Worm (Caenorhabditis elegans) whole organism, L2 larva: ENCODE measurements around the gene D1054.1.

ENCODE experiments used
- F13H6.1 ChIP-seq: sonication (generic microtip); optimal IDR thresholded peaks from 2 replicates; lab custom pipeline; 2016; ENCODE audit warnings: missing genetic modification characterization, missing compliant biosample characterization
- R02D3.7 ChIP-seq: fragments of 150-350 bp; optimal IDR thresholded peaks from 2 replicates; lab custom pipeline; 2014; ENCODE audit warnings: missing biosample characterization, missing genetic modification characterization
- Y55F3AM.14 ChIP-seq: fragments of 200-800 bp; sonication (Bioruptor generic); optimal IDR thresholded peaks from 2 replicates; lab custom pipeline; 2018; ENCODE audit warnings: mild to moderate bottlenecking, missing genetic modification characterization, missing compliant biosample characterization
- ZK546.5 ChIP-seq: sonication (generic microtip); optimal IDR thresholded peaks from 2 replicates; lab custom pipeline; 2017; ENCODE audit warnings: missing biosample characterization, missing genetic modification characterization
- aly-2 ChIP-seq: fragments of 150-350 bp; optimal IDR thresholded peaks from 2 replicates; lab custom pipeline; 2014; ENCODE audit warnings: missing biosample characterization, missing genetic modification characterization
- ama-1 ChIP-seq: fragments of 150-350 bp; optimal IDR thresholded peaks from 2 replicates; lab custom pipeline; 2018; ENCODE audit warnings: inconsistent platforms
- blmp-1 ChIP-seq: sonication (generic microtip); optimal IDR thresholded peaks from 2 replicates; lab custom pipeline; 2017; ENCODE audit warnings: missing genetic modification characterization, mild to moderate bottlenecking, missing compliant biosample characterization, antibody characterized with exemption, moderate library complexity; ENCODE audit not compliant: insufficient read depth
- ceh-16 ChIP-seq: fragments of 150-350 bp; optimal IDR thresholded peaks from 2 replicates; lab custom pipeline; 2014; ENCODE audit warnings: missing biosample characterization, missing genetic modification characterization
- ceh-82 ChIP-seq: fragments of 150-350 bp; optimal IDR thresholded peaks from 2 replicates; lab custom pipeline; 2014; ENCODE audit warnings: missing biosample characterization, missing genetic modification characterization
- crh-2 ChIP-seq: sonication (generic microtip); optimal IDR thresholded peaks from 2 replicates; lab custom pipeline; 2017; ENCODE audit warnings: missing biosample characterization, missing genetic modification characterization
- dmd-4 ChIP-seq: sonication (generic microtip); optimal IDR thresholded peaks from 2 replicates; lab custom pipeline; 2017; ENCODE audit warnings: missing biosample characterization, missing genetic modification characterization
- egl-27 ChIP-seq: sonication (generic microtip); optimal IDR thresholded peaks from 3 replicates; lab custom pipeline; 2017; ENCODE audit warnings: missing biosample characterization, missing genetic modification reagents, missing genetic modification characterization
- elt-1 ChIP-seq: fragments of 150-350 bp; optimal IDR thresholded peaks from 2 replicates; lab custom pipeline; 2014; ENCODE audit warnings: missing biosample characterization, missing genetic modification characterization
- elt-3 ChIP-seq: sonication (generic microtip); optimal IDR thresholded peaks from 2 replicates; lab custom pipeline; 2017; ENCODE audit warnings: missing biosample characterization, missing genetic modification characterization
- fos-1 ChIP-seq: fragments of 150-350 bp; optimal IDR thresholded peaks from 2 replicates; lab custom pipeline; 2014; ENCODE audit warnings: missing biosample characterization, missing genetic modification characterization
- gmeb-1 ChIP-seq: fragments of 150-350 bp; optimal IDR thresholded peaks from 2 replicates; lab custom pipeline; 2014; ENCODE audit warnings: missing biosample characterization, missing genetic modification characterization
- lin-13 ChIP-seq: fragments of 150-350 bp; optimal IDR thresholded peaks from 2 replicates; lab custom pipeline; 2014; ENCODE audit warnings: missing biosample characterization, missing genetic modification reagents, missing genetic modification characterization
- lsy-2 ChIP-seq, 2 experiments: fragments of 150-350 bp in 1 of 2; sonication (generic microtip) in 1 of 2; optimal IDR thresholded peaks; 2 replicates each; lab custom pipeline; 2014 to 2017; ENCODE audit warnings: missing biosample characterization in 2 of 2, missing genetic modification characterization in 2 of 2
- mab-5 ChIP-seq: fragments of 150-350 bp; optimal IDR thresholded peaks from 2 replicates; lab custom pipeline; 2014; ENCODE audit warnings: missing biosample characterization, missing genetic modification characterization
- mbf-1 ChIP-seq: sonication (generic microtip); optimal IDR thresholded peaks from 2 replicates; lab custom pipeline; 2017; ENCODE audit warnings: missing biosample characterization, missing genetic modification characterization
- mdl-1 ChIP-seq, 2 experiments: fragments of 150-350 bp in 1 of 2; sonication (generic microtip) in 1 of 2; optimal IDR thresholded peaks; 2 replicates each; lab custom pipeline; 2017; ENCODE audit warnings: missing biosample characterization in 2 of 2, missing genetic modification characterization in 2 of 2
- nhr-10 ChIP-seq: sonication (generic microtip); optimal IDR thresholded peaks from 2 replicates; lab custom pipeline; 2017; ENCODE audit warnings: missing biosample characterization, missing genetic modification characterization
- nhr-11 ChIP-seq: fragments of 150-350 bp; optimal IDR thresholded peaks from 2 replicates; lab custom pipeline; 2014; ENCODE audit warnings: missing biosample characterization, missing genetic modification characterization
- nhr-12 ChIP-seq: fragments of 150-350 bp; optimal IDR thresholded peaks from 2 replicates; lab custom pipeline; 2014; ENCODE audit warnings: missing biosample characterization, missing genetic modification characterization
- nhr-129 ChIP-seq: fragments of 150-350 bp; optimal IDR thresholded peaks from 2 replicates; lab custom pipeline; 2014; ENCODE audit warnings: missing biosample characterization, missing genetic modification characterization
- nhr-21 ChIP-seq: fragments of 150-350 bp; optimal IDR thresholded peaks from 2 replicates; lab custom pipeline; 2014; ENCODE audit warnings: missing biosample characterization, missing genetic modification characterization
- nhr-23 ChIP-seq: fragments of 150-350 bp; optimal IDR thresholded peaks from 2 replicates; lab custom pipeline; 2014; ENCODE audit warnings: missing biosample characterization, missing genetic modification reagents, missing genetic modification characterization
- nhr-237 ChIP-seq: fragments of 150-350 bp; optimal IDR thresholded peaks from 2 replicates; lab custom pipeline; 2014; ENCODE audit warnings: missing biosample characterization, missing genetic modification characterization
- nhr-25 ChIP-seq: fragments of 150-350 bp; sonication (generic microtip); optimal IDR thresholded peaks from 3 replicates; lab custom pipeline; 2014; ENCODE audit warnings: missing biosample characterization, missing genetic modification characterization
- nhr-6 ChIP-seq: fragments of 150-350 bp; optimal IDR thresholded peaks from 2 replicates; lab custom pipeline; 2014; ENCODE audit warnings: missing biosample characterization, missing genetic modification characterization
- peb-1 ChIP-seq: fragments of 150-350 bp; optimal IDR thresholded peaks from 2 replicates; lab custom pipeline; 2014; ENCODE audit warnings: missing biosample characterization, missing genetic modification characterization
- sem-4 ChIP-seq: fragments of 150-350 bp; optimal IDR thresholded peaks from 2 replicates; lab custom pipeline; 2014; ENCODE audit warnings: missing biosample characterization, missing genetic modification reagents, missing genetic modification characterization
- skn-1 ChIP-seq: sonication (generic microtip); optimal IDR thresholded peaks from 2 replicates; lab custom pipeline; 2017; ENCODE audit warnings: missing biosample characterization, missing genetic modification characterization
- sma-3 ChIP-seq: sonication (generic microtip); optimal IDR thresholded peaks from 2 replicates; lab custom pipeline; 2016; ENCODE audit warnings: missing genetic modification reagents, missing genetic modification characterization, missing compliant biosample characterization
- sma-9 ChIP-seq, 2 experiments: fragments of 150-350 bp in 1 of 2; sonication (generic microtip) in 1 of 2; optimal IDR thresholded peaks; 2 replicates each; lab custom pipeline; 2014 to 2016; ENCODE audit warnings: missing genetic modification characterization in 2 of 2, mild to moderate bottlenecking in 1 of 2, missing biosample characterization in 1 of 2, missing compliant biosample characterization in 1 of 2, missing genetic modification reagents in 1 of 2, moderate library complexity in 1 of 2
- snpc-4 ChIP-seq: fragments of 150-350 bp; optimal IDR thresholded peaks from 2 replicates; lab custom pipeline; 2014; ENCODE audit warnings: missing biosample characterization, missing genetic modification characterization
- unc-39 ChIP-seq: fragments of 150-350 bp; optimal IDR thresholded peaks from 2 replicates; lab custom pipeline; 2014; ENCODE audit warnings: missing biosample characterization, missing genetic modification characterization
- unc-55 ChIP-seq: fragments of 150-350 bp; sonication (generic microtip); optimal IDR thresholded peaks from 3 replicates; lab custom pipeline; 2014; ENCODE audit warnings: missing biosample characterization, missing genetic modification reagents, missing genetic modification characterization
- unc-62 ChIP-seq: fragments of 150-350 bp; optimal IDR thresholded peaks from 2 replicates; lab custom pipeline; 2014; ENCODE audit warnings: missing biosample characterization, missing genetic modification reagents, missing genetic modification characterization
- zag-1 ChIP-seq: fragments of 150-350 bp; optimal IDR thresholded peaks from 2 replicates; lab custom pipeline; 2014; ENCODE audit warnings: missing biosample characterization, missing genetic modification characterization
- ztf-1 ChIP-seq: fragments of 200-800 bp; sonication (Bioruptor generic); conservative IDR thresholded peaks from 2 replicates; pipeline ENCODE4 v1.3.6; 2022; ENCODE audit warnings: missing genetic modification characterization, missing compliant biosample characterization
- ztf-11 ChIP-seq: sonication (generic microtip); optimal IDR thresholded peaks from 2 replicates; lab custom pipeline; 2017; ENCODE audit warnings: missing biosample characterization, missing genetic modification characterization
- ztf-4 ChIP-seq: fragments of 150-350 bp; optimal IDR thresholded peaks from 2 replicates; lab custom pipeline; 2014; ENCODE audit warnings: missing biosample characterization, missing genetic modification characterization

Gene D1054.1

ce11 chrV:10731989-10732472 is 38.0 kb downstream of the D1054.1 start, which contains the start of gene T28B11.1:
T28B11.1 (minus strand) TSS chrV:10732422.
- TF ChIP-seq skn-1 (tag; lab: Kevin White, UChicago) (no peak), sma-9 (GFP tag; optimal IDR thresholded peaks at IDR 0.05; lab: Kevin White, UChicago) (peak; percentile 64), sma-9 (tag; optimal IDR thresholded peaks at IDR 0.05; lab: Kevin White, UChicago) (no peak), nhr-129 (tag; lab: Kevin White, UChicago) (peak; percentile 38), fos-1 (tag; lab: Kevin White, UChicago) (peak; percentile 13), lin-13 (no peak), egl-27 (no peak), F13H6.1 (peak; percentile 3), dmd-4 (tag; lab: Kevin White, UChicago) (no peak), crh-2 (tag; lab: Kevin White, UChicago) (peak; percentile 14), nhr-25 (tag; lab: Kevin White, UChicago) (no peak)

- TF ChIP-seq nhr-11 (tag; lab: Kevin White, UChicago) = peak; percentile 28
- TF ChIP-seq nhr-12 (tag; lab: Kevin White, UChicago) = no peak
- no peak for TF ChIP-seq sem-4
- TF ChIP-seq R02D3.7 = no peak
- TF ChIP-seq unc-39 = no peak
- TF ChIP-seq ztf-1 (GFP tag; lab: Robert Waterston, UW) = no peak
- TF ChIP-seq zag-1 (tag; lab: Kevin White, UChicago) = no peak
- no peak for TF ChIP-seq nhr-23 (tag; lab: Kevin White, UChicago)
- no peak for TF ChIP-seq nhr-129 (tag; lab: Kevin White, UChicago)
- TF ChIP-seq unc-62 = no peak
- TF ChIP-seq nhr-6 (tag; lab: Kevin White, UChicago) = no peak
- no peak for TF ChIP-seq snpc-4 (tag; lab: Kevin White, UChicago)
- no peak for TF ChIP-seq nhr-237 (tag; lab: Kevin White, UChicago)
- no peak for TF ChIP-seq mab-5 (tag; lab: Kevin White, UChicago)
- no peak for TF ChIP-seq skn-1 (tag; lab: Kevin White, UChicago)
- TF ChIP-seq egl-27 = no peak
- TF ChIP-seq ceh-16 (tag; lab: Kevin White, UChicago) = no peak
- no peak for TF ChIP-seq peb-1 (tag; lab: Kevin White, UChicago)
- peak; percentile 5 for TF ChIP-seq nhr-21
- no peak for TF ChIP-seq unc-55 (GFP tag; lab: Kevin White, UChicago)
- no peak for TF ChIP-seq mdl-1 (tag; optimal IDR thresholded peaks at IDR 0.05; lab: Kevin White, UChicago)
- no peak for TF ChIP-seq ceh-82
- TF ChIP-seq F13H6.1 = peak; percentile 14
- no peak for TF ChIP-seq sma-3 (GFP tag; lab: Kevin White, UChicago)
- peak in 1 of 2 experiments; percentile 5 for TF ChIP-seq lsy-2 (tag; optimal IDR thresholded peaks at IDR 0.05; lab: Kevin White, UChicago)
Observed at ce11 chrV:10730824-10731416, 39.1 kb downstream of the D1054.1 start.

ce11 chrV:10729456-10729904 is 40.5 kb downstream of the D1054.1 start:
- TF ChIP-seq nhr-25 (tag; lab: Kevin White, UChicago) = peak; percentile 75
- no peak for TF ChIP-seq elt-3 (tag; lab: Kevin White, UChicago)
- peak; percentile 34 for TF ChIP-seq gmeb-1 (tag; lab: Kevin White, UChicago)
- TF ChIP-seq nhr-10 (tag; lab: Kevin White, UChicago) = no peak
- no peak for TF ChIP-seq lin-13
- TF ChIP-seq nhr-129 (tag; lab: Kevin White, UChicago) = peak; percentile 71
- TF ChIP-seq ceh-16 (tag; lab: Kevin White, UChicago) = no peak
- TF ChIP-seq Y55F3AM.14 (GFP tag; lab: Kevin White, UChicago) = peak; percentile 78
- no peak for TF ChIP-seq nhr-12 (tag; lab: Kevin White, UChicago)
- TF ChIP-seq ama-1 (lab: Kevin White, UChicago) = no peak
- TF ChIP-seq skn-1 (tag; lab: Kevin White, UChicago) = no peak
- no peak for TF ChIP-seq mbf-1 (tag; lab: Kevin White, UChicago)
- no peak for TF ChIP-seq snpc-4 (tag; lab: Kevin White, UChicago)
- TF ChIP-seq sem-4 = no peak
- no peak for TF ChIP-seq ztf-1 (GFP tag; lab: Robert Waterston, UW)
- TF ChIP-seq blmp-1 (tag; lab: Kevin White, UChicago) = peak; percentile 46
- TF ChIP-seq egl-27 = peak; percentile 74
- TF ChIP-seq zag-1 (tag; lab: Kevin White, UChicago) = no peak
- no peak for TF ChIP-seq ztf-11 (tag; lab: Kevin White, UChicago)
- peak; percentile 72 for TF ChIP-seq sma-3 (GFP tag; lab: Kevin White, UChicago)
- TF ChIP-seq sma-9 (GFP tag; optimal IDR thresholded peaks at IDR 0.05; lab: Kevin White, UChicago) = peak; percentile 93
- no peak for TF ChIP-seq sma-9 (tag; optimal IDR thresholded peaks at IDR 0.05; lab: Kevin White, UChicago)
- TF ChIP-seq ZK546.5 (tag; lab: Kevin White, UChicago) = no peak
- no peak for TF ChIP-seq ceh-82
- no peak for TF ChIP-seq mab-5 (tag; lab: Kevin White, UChicago)
- TF ChIP-seq aly-2 = no peak
- no peak for TF ChIP-seq nhr-11 (tag; lab: Kevin White, UChicago)
- TF ChIP-seq elt-1 (tag; lab: Kevin White, UChicago) = no peak
- peak; percentile 61 for TF ChIP-seq crh-2 (tag; lab: Kevin White, UChicago)
- TF ChIP-seq ztf-4 = no peak
- peak; percentile 23 for TF ChIP-seq fos-1 (tag; lab: Kevin White, UChicago)
- TF ChIP-seq lsy-2 (tag; optimal IDR thresholded peaks at IDR 0.05; lab: Kevin White, UChicago) = peak in 1 of 2 experiments; percentile 17
- TF ChIP-seq mdl-1 (tag; optimal IDR thresholded peaks at IDR 0.05; lab: Kevin White, UChicago) = peak in 1 of 2 experiments; percentile 56
- TF ChIP-seq R02D3.7 = no peak
- TF ChIP-seq nhr-23 (tag; lab: Kevin White, UChicago) = no peak
- TF ChIP-seq dmd-4 (tag; lab: Kevin White, UChicago) = no peak
- TF ChIP-seq nhr-21 = peak; percentile 25
- peak; percentile 60 for TF ChIP-seq F13H6.1
- TF ChIP-seq, all 48 proteins: peak for 14
